Worm (Caenorhabditis elegans): ENCODE measurements around the gene Y43F4A.1.

Gene Y43F4A.1

DNA sequence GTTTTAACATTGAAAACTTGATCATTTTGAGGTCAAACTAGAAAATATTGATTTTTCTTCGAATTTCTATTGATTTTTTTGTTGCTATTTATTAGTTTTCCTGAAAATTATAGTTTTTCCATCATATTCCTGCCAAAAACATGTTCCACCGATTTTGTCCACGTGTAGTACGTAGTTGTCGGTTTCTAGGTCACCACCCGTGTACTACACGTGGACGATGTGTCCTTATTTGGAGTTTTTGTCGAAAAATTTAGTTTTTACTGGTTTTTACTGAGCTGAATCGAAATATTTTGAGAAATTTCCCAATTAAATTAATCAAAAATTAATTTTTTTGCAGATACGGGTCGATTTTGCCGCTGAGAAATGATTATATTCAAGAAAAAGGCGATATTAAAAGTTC is 35.1 kb upstream of the Y43F4A.1 start (continued):
- TF ChIP-seq nfya-1 (tag; optimal IDR thresholded peaks at IDR 0.05) = no peak
- TF ChIP-seq unc-86 (tag; optimal IDR thresholded peaks at IDR 0.05) = peak; percentile 41

DNA sequence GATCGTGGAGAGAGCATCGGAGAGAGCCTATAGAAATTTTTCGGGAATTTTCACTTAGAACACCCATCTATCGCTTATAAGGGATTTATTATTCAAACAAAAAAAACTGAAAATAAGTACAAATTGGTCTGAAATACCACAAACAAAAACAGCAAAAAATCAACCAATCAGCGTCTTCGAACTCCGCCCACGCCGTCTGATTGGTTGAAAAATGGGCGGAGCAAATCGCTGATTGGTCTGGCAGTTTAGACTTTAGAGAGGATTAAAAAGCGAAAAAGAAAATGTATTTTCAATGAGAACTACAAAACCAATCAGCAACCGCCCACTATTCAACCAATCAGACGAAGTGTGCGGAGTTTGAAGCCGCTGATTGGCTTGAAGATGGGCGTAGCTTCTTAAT is 21.8 kb upstream of the Y43F4A.1 start:
- no peak for TF ChIP-seq ceh-24 (tag; optimal IDR thresholded peaks at IDR 0.05)
- TF ChIP-seq pag-3 (tag; optimal IDR thresholded peaks at IDR 0.05; ENCODE audit: borderline replicate concordance) = no peak
- TF ChIP-seq nfya-1 (tag; optimal IDR thresholded peaks at IDR 0.05) = peak; percentile 95

- TF ChIP-seq ceh-19 (GFP tag; optimal IDR thresholded peaks at IDR 0.05) (no peak), nfya-1 (tag; optimal IDR thresholded peaks at IDR 0.05) (peak; percentile 94)
Measured at ce11 chrIII:13201901-13202300, 21.0 kb upstream of the Y43F4A.1 start.

ce11 chrIII:13204682-13205081 is 18.2 kb upstream of the Y43F4A.1 start, which contains the start of gene Y39E4B.11:
Gene Y39E4B.11 (plus strand): TSS chrIII:13204982.
- TF ChIP-seq K02D7.2 (tag; optimal IDR thresholded peaks at IDR 0.05) (peak; percentile 17), ceh-6 (GFP tag; optimal IDR thresholded peaks at IDR 0.05) (no peak), C38D4.7 (GFP tag; optimal IDR thresholded peaks at IDR 0.05) (no peak), ztf-16 (tag; optimal IDR thresholded peaks at IDR 0.05) (no peak), che-1 (tag; optimal IDR thresholded peaks at IDR 0.05) (no peak), unc-42 (tag; optimal IDR thresholded peaks at IDR 0.05) (no peak), ceh-18 (tag; optimal IDR thresholded peaks at IDR 0.05) (no peak), fkh-6 (tag; optimal IDR thresholded peaks at IDR 0.05) (no peak), ceh-30 (tag; optimal IDR thresholded peaks at IDR 0.05) (no peak)

DNA sequence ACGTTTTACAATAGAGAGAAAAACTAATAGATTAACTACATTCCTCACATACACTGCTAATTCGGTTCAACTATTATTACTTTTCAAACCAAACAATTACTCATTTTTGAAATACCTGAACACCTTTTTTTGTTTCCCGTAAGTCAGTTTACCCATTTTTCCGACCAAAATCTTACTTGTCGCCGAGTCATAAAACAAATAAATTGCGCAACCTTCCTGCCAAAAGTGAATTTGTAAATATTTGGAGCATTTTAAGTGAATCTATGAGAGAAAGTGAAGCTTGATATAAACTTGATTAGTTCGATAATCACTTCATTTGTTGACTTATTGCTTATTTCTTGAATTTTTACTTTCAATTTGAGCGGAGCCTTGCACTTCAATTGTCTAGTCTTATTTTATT is 13.9 kb upstream of the Y43F4A.1 start:
- TF ChIP-seq pha-4 (tag; optimal IDR thresholded peaks at IDR 0.05) (no peak), hlh-13 (GFP tag; optimal IDR thresholded peaks at IDR 0.05) (no peak)

ce11 chrIII:13212366-13212765 is 10.5 kb upstream of the Y43F4A.1 start, which contains the start of gene tsp-3:
Gene tsp-3 (plus strand): TSS chrIII:13212666.
- TF ChIP-seq ceh-48 (tag; optimal IDR thresholded peaks at IDR 0.05) (no peak), fkh-6 (tag; optimal IDR thresholded peaks at IDR 0.05) (no peak), hlh-30 (tag; optimal IDR thresholded peaks at IDR 0.05; ENCODE audit: insufficient read depth) (no peak), lin-11 (tag; optimal IDR thresholded peaks at IDR 0.05) (no peak), ceh-22 (tag; optimal IDR thresholded peaks at IDR 0.05) (no peak), K02D7.2 (tag; optimal IDR thresholded peaks at IDR 0.05) (no peak), pag-3 (tag; optimal IDR thresholded peaks at IDR 0.05; ENCODE audit: borderline replicate concordance) (no peak), elt-2 (tag; optimal IDR thresholded peaks at IDR 0.05) (no peak), gmeb-2 (tag; optimal IDR thresholded peaks at IDR 0.05) (no peak), pha-4 (tag; optimal IDR thresholded peaks at IDR 0.05) (no peak), ceh-24 (tag; optimal IDR thresholded peaks at IDR 0.05) (no peak), K09A11.1 (tag; optimal IDR thresholded peaks at IDR 0.05; ENCODE audit: insufficient read depth) (no peak), fkh-10 (GFP tag; optimal IDR thresholded peaks at IDR 0.05) (no peak)

DNA sequence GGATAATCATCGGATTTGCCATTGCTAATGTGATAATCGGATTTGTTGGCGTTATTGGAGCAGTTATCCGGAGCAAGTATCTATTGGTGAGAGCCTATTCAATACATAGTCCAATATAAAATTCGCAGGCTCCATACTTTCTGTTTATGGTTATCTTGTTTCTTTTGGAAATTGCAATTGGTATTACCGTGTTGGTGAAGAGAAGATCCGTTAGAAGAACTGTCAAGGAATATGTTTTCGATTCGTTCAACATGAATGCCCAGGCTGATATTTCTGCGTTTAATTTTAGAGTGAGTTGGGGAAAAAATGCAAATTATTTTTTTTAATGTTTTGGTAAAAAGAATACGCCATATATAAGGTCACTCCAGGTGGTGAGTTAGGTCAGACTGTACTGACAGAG is 9.8 kb upstream of the Y43F4A.1 start:
- TF ChIP-seq pax-1 (tag; optimal IDR thresholded peaks at IDR 0.05) (no peak), unc-42 (tag; optimal IDR thresholded peaks at IDR 0.05) (no peak), nhr-11 (tag; optimal IDR thresholded peaks at IDR 0.05) (no peak), C38D4.7 (GFP tag; optimal IDR thresholded peaks at IDR 0.05) (no peak), mec-3 (tag; optimal IDR thresholded peaks at IDR 0.05; ENCODE audit: borderline replicate concordance) (no peak), ets-4 (tag; optimal IDR thresholded peaks at IDR 0.05) (no peak), npax-4 (tag; optimal IDR thresholded peaks at IDR 0.05) (no peak), che-1 (tag; optimal IDR thresholded peaks at IDR 0.05) (no peak), pqm-1 (tag; optimal IDR thresholded peaks at IDR 0.05) (no peak), hlh-13 (GFP tag; optimal IDR thresholded peaks at IDR 0.05) (no peak), sdc-2 (tag; optimal IDR thresholded peaks at IDR 0.05) (no peak), ceh-24 (tag; optimal IDR thresholded peaks at IDR 0.05) (no peak), pha-4 (tag; optimal IDR thresholded peaks at IDR 0.05) (no peak), zip-5 (tag; optimal IDR thresholded peaks at IDR 0.05) (no peak)
